Fruit fly (Drosophila melanogaster): Measurements from ENCODE around the gene GstZ2.
A peak's percentile ranks its signal among the peaks of the same experiment; 100 is the strongest.

Gene GstZ2

dm6 chr3R:9430344-9431253 is 29.9 kb downstream of the GstZ2 start (continued):
- TF ChIP-seq fd3F (GFP tag; optimal IDR thresholded peaks at IDR 0.05), result peak; percentile 52
- TF ChIP-seq lilli (GFP tag; optimal IDR thresholded peaks at IDR 0.05), result peak; percentile 62
- peak; percentile 48 for TF ChIP-seq dmrt99B (tag; optimal IDR thresholded peaks at IDR 0.05)
- TF ChIP-seq ranshi (GFP tag; IDR thresholded peaks at IDR 0.05), result no peak
- peak; percentile 17 for TF ChIP-seq CG10543 (GFP tag; optimal IDR thresholded peaks at IDR 0.05)
- TF ChIP-seq gt (GFP tag; IDR thresholded peaks at IDR 0.05), result no peak
- no peak for TF ChIP-seq CG8281 (tag; optimal IDR thresholded peaks at IDR 0.05)
- TF ChIP-seq MBD-R2 (GFP tag; IDR thresholded peaks at IDR 0.05), result peak; percentile 9; the same call in 1 of the 2 replicates
- no peak for TF ChIP-seq inv (GFP tag; IDR thresholded peaks at IDR 0.05; ENCODE audit: partially characterized antibody)
- TF ChIP-seq CG33557 (GFP tag; optimal IDR thresholded peaks at IDR 0.05), result no peak
- no peak for TF ChIP-seq Blimp-1 (GFP tag; optimal IDR thresholded peaks at IDR 0.05)
- no peak for TF ChIP-seq CG18011 (GFP tag; optimal IDR thresholded peaks at IDR 0.05)
- no peak for TF ChIP-seq ac (GFP tag; optimal IDR thresholded peaks at IDR 0.05)
- TF ChIP-seq CG4360 (GFP tag; IDR thresholded peaks at IDR 0.05), result no peak
- peak; percentile 12 for TF ChIP-seq pho (GFP tag; optimal IDR thresholded peaks at IDR 0.05)
- TF ChIP-seq Ets65A (GFP tag), result no peak
- no peak for TF ChIP-seq CG1602 (GFP tag; optimal IDR thresholded peaks at IDR 0.05)
- no peak for TF ChIP-seq yki (optimal IDR thresholded peaks at IDR 0.05)
- TF ChIP-seq CG34224 (GFP tag; IDR thresholded peaks at IDR 0.05; ENCODE audit: partially characterized antibody), result no peak
- no peak for TF ChIP-seq pita (GFP tag; optimal IDR thresholded peaks at IDR 0.05)
- TF ChIP-seq Ets97D (GFP tag; optimal IDR thresholded peaks at IDR 0.05), result no peak
- TF ChIP-seq CG6854 (GFP tag; optimal IDR thresholded peaks at IDR 0.05), result no peak
- TF ChIP-seq CG12104 (GFP tag; optimal IDR thresholded peaks at IDR 0.05), result no peak
- peak; percentile 69 for TF ChIP-seq CG3281 (GFP tag; optimal IDR thresholded peaks at IDR 0.05)
- TF ChIP-seq CG11093 (GFP tag; IDR thresholded peaks at IDR 0.05), result no peak
- no peak for TF ChIP-seq NFAT (GFP tag; IDR thresholded peaks at IDR 0.05)
- TF ChIP-seq CG9817 (tag; optimal IDR thresholded peaks at IDR 0.05), result peak; percentile 26
- TF ChIP-seq Sry-β (GFP tag; optimal IDR thresholded peaks at IDR 0.05), result no peak
- peak; percentile 37; the same call in 1 of the 2 replicates for TF ChIP-seq CG32772 (GFP tag; IDR thresholded peaks at IDR 0.05)
- no peak for TF ChIP-seq Dip2 (GFP tag; IDR thresholded peaks at IDR 0.05)
- TF ChIP-seq sima (GFP tag; optimal IDR thresholded peaks at IDR 0.05), result no peak
- TF ChIP-seq B-H1 (GFP tag; IDR thresholded peaks at IDR 0.05), result no peak
- no peak for TF ChIP-seq CG34376 (GFP tag; optimal IDR thresholded peaks at IDR 0.05)
- TF ChIP-seq CG11696 (GFP tag; IDR thresholded peaks at IDR 0.05), result no peak
- TF ChIP-seq onecut (GFP tag; IDR thresholded peaks at IDR 0.05), result no peak
- TF ChIP-seq Hr51 (GFP tag; optimal IDR thresholded peaks at IDR 0.05), result peak in 1 of 2 experiments; percentile 60
- TF ChIP-seq da (GFP tag; optimal IDR thresholded peaks at IDR 0.05), result no peak
- no peak for TF ChIP-seq CG14965 (GFP tag; optimal IDR thresholded peaks at IDR 0.05; ENCODE audit: borderline replicate concordance)
- no peak for TF ChIP-seq CG4820 (GFP tag; optimal IDR thresholded peaks at IDR 0.05)
- TF ChIP-seq D19B (GFP tag; optimal IDR thresholded peaks at IDR 0.05), result no peak
- TF ChIP-seq al (GFP tag; IDR thresholded peaks at IDR 0.05), result peak; percentile 43; the same call in 1 of the 2 replicates
- TF ChIP-seq chm (GFP tag; IDR thresholded peaks at IDR 0.05), result no peak; the same call in 1 of the 2 replicates
- TF ChIP-seq nerfin-1 (tag; optimal IDR thresholded peaks at IDR 0.05), result no peak
- no peak for TF ChIP-seq CG7786 (GFP tag; optimal IDR thresholded peaks at IDR 0.05)
- peak; percentile 24 for TF ChIP-seq CG1603 (tag; optimal IDR thresholded peaks at IDR 0.05)
- TF ChIP-seq Hand (GFP tag; optimal IDR thresholded peaks at IDR 0.05), result no peak
- peak; percentile 61 for TF ChIP-seq CG7839 (tag; optimal IDR thresholded peaks at IDR 0.05)
- TF ChIP-seq Rfx (GFP tag; IDR thresholded peaks at IDR 0.05), result peak; percentile 74
- TF ChIP-seq Myb (GFP tag; optimal IDR thresholded peaks at IDR 0.05), result peak; percentile 9
